Worm (Caenorhabditis elegans) whole organism, L2 larva: ENCODE data around the gene oig-1.

ENCODE experiments used
- lin-11 ChIP-seq: fragments of 150-350 bp; sonication (generic microtip); optimal IDR thresholded peaks from 2 replicates; lab custom pipeline; 2014; ENCODE audit warnings: missing biosample characterization, missing genetic modification characterization, inconsistent platforms, mixed read lengths
- nhr-10 ChIP-seq: sonication (generic microtip); optimal IDR thresholded peaks from 2 replicates; lab custom pipeline; 2017; ENCODE audit warnings: missing biosample characterization, missing genetic modification characterization
- nhr-11 ChIP-seq: fragments of 150-350 bp; optimal IDR thresholded peaks from 2 replicates; lab custom pipeline; 2014; ENCODE audit warnings: missing biosample characterization, missing genetic modification characterization
- nhr-129 ChIP-seq: fragments of 150-350 bp; optimal IDR thresholded peaks from 2 replicates; lab custom pipeline; 2014; ENCODE audit warnings: missing biosample characterization, missing genetic modification characterization
- snpc-4 ChIP-seq: fragments of 150-350 bp; optimal IDR thresholded peaks from 2 replicates; lab custom pipeline; 2014; ENCODE audit warnings: missing biosample characterization, missing genetic modification characterization
- unc-62 ChIP-seq: fragments of 150-350 bp; optimal IDR thresholded peaks from 2 replicates; lab custom pipeline; 2014; ENCODE audit warnings: missing biosample characterization, missing genetic modification reagents, missing genetic modification characterization
- ztf-11 ChIP-seq: sonication (generic microtip); optimal IDR thresholded peaks from 2 replicates; lab custom pipeline; 2017; ENCODE audit warnings: missing biosample characterization, missing genetic modification characterization

- TF ChIP-seq unc-62 (GFP tag; lab: Kevin White, UChicago): no peak
- no peak for TF ChIP-seq nhr-11 (tag; lab: Kevin White, UChicago)
- no peak for TF ChIP-seq ztf-11 (tag; lab: Kevin White, UChicago)
- no peak for TF ChIP-seq snpc-4
- TF ChIP-seq nhr-129: no peak
- no peak for TF ChIP-seq lin-11 (tag; lab: Kevin White, UChicago)
- TF ChIP-seq nhr-10 (tag; lab: Kevin White, UChicago): no peak
These were observed 17.1 kb downstream of the oig-1 start for ce11 chrIII:6508327-6508726.
